Fruit fly (Drosophila melanogaster): ENCODE data around the gene CG12395.
A peak's percentile ranks its signal among the peaks of the same experiment; 100 is the strongest.

Gene CG12395

DNA sequence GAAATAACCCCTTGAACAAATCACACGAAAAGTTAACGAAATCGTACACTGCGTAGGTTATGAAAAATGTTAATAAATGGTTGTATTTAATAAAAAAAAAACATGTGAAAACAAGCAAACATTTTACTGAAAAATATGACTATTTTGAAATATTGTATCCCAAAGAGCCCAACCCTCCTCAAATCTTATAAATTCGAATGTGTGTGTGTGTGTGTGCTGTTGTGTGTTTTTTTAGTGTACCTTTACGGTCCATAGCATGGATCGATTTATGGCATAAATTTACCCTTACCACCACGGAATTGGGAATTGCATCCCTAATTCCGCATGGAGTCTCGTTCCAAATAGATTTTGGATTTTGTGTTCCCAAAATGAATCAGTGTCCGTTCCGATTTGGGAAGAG is 40.8 kb upstream of the CG12395 start (continued):
- TF ChIP-seq prd (optimal IDR thresholded peaks at IDR 0.05) (no peak), prd (GFP tag; IDR thresholded peaks at IDR 0.05) (peak; percentile 74), CHES-1-like (GFP tag; optimal IDR thresholded peaks at IDR 0.05) (no peak), CG3995 (GFP tag; optimal IDR thresholded peaks at IDR 0.05) (no peak), CG1529 (GFP tag; optimal IDR thresholded peaks at IDR 0.05) (no peak), Ravus (GFP tag; IDR thresholded peaks at IDR 0.05) (no peak), ssp (GFP tag; IDR thresholded peaks at IDR 0.05) (peak; percentile 34; the same call in 1 of the 2 replicates), chinmo (GFP tag; IDR thresholded peaks at IDR 0.05; ENCODE audit: partially characterized antibody) (no peak), hbn (GFP tag; IDR thresholded peaks at IDR 0.05; ENCODE audit: partially characterized antibody) (no peak), CG8281 (tag; optimal IDR thresholded peaks at IDR 0.05) (no peak), HLH4C (GFP tag; IDR thresholded peaks at IDR 0.05; ENCODE audit: partially characterized antibody) (no peak), CG2202 (tag; optimal IDR thresholded peaks at IDR 0.05) (peak; percentile 21), esg (GFP tag; conservative IDR thresholded peaks at IDR 0.05) (peak; percentile 28; the same call in 1 of the 2 replicates), jigr1 (GFP tag; IDR thresholded peaks at IDR 0.05) (no peak), onecut (GFP tag; IDR thresholded peaks at IDR 0.05) (peak; percentile 79), CG10209 (GFP tag; optimal IDR thresholded peaks at IDR 0.05) (no peak), otp (GFP tag; IDR thresholded peaks at IDR 0.05) (peak; percentile 50; the same call in 1 of the 3 replicates), CG32532 (GFP tag; IDR thresholded peaks at IDR 0.05) (peak; percentile 59; the same call in 1 of the 2 replicates), CG3726 (GFP tag; IDR thresholded peaks at IDR 0.05) (0 out of 3 replicates have a peak, but pooled peaks have one; percentile 39), crc (GFP tag; optimal IDR thresholded peaks at IDR 0.05) (no peak), lbe (GFP tag; optimal IDR thresholded peaks at IDR 0.05) (no peak), CG9609 (GFP tag; optimal IDR thresholded peaks at IDR 0.05) (peak; percentile 22), hkb (optimal IDR thresholded peaks at IDR 0.05) (no peak), hkb (GFP tag; IDR thresholded peaks at IDR 0.05) (peak; percentile 57), Deaf1 (tag; optimal IDR thresholded peaks at IDR 0.05) (no peak), mam (GFP tag; optimal IDR thresholded peaks at IDR 0.05) (peak; percentile 52), CG31388 (GFP tag; optimal IDR thresholded peaks at IDR 0.05) (no peak), gsb (GFP tag; IDR thresholded peaks at IDR 0.05) (no peak), CG12391 (tag; optimal IDR thresholded peaks at IDR 0.05) (peak; percentile 14), CG12155 (GFP tag; optimal IDR thresholded peaks at IDR 0.05) (peak; percentile 4), tap (tag; optimal IDR thresholded peaks at IDR 0.05) (no peak), vvl (GFP tag; IDR thresholded peaks at IDR 0.05) (peak; percentile 77), CG15514 (GFP tag; optimal IDR thresholded peaks at IDR 0.05) (peak; percentile 12), slbo (GFP tag; IDR thresholded peaks at IDR 0.05) (peak; percentile 65), B-H2 (GFP tag; optimal IDR thresholded peaks at IDR 0.05) (no peak), sob (GFP tag; IDR thresholded peaks at IDR 0.05) (0 out of 2 replicates have a peak, but pooled peaks have one; percentile 8), maf-S (GFP tag; optimal IDR thresholded peaks at IDR 0.05) (no peak), CG10431 (GFP tag; optimal IDR thresholded peaks at IDR 0.05) (no peak), CG12744 (GFP tag; optimal IDR thresholded peaks at IDR 0.05) (no peak), CG17829 (tag; optimal IDR thresholded peaks at IDR 0.05) (no peak), zf30C (GFP tag; optimal IDR thresholded peaks at IDR 0.05) (peak; percentile 22), Blimp-1 (GFP tag; optimal IDR thresholded peaks at IDR 0.05) (peak; percentile 41), Lpt (GFP tag; optimal IDR thresholded peaks at IDR 0.05) (no peak), pum (GFP tag; optimal IDR thresholded peaks at IDR 0.05) (peak; percentile 34), lola (GFP tag; optimal IDR thresholded peaks at IDR 0.05) (no peak), CG10462 (GFP tag; optimal IDR thresholded peaks at IDR 0.05) (peak; percentile 12), CG17802 (tag; optimal IDR thresholded peaks at IDR 0.05) (no peak), Rfx (GFP tag; IDR thresholded peaks at IDR 0.05) (peak; percentile 63), CG2875 (GFP tag; optimal IDR thresholded peaks at IDR 0.05) (peak; percentile 24), hth (optimal IDR thresholded peaks at IDR 0.05) (no peak), H15 (GFP tag; IDR thresholded peaks at IDR 0.05) (peak; percentile 59; the same call in 1 of the 3 replicates), Aef1 (GFP tag; IDR thresholded peaks at IDR 0.05) (peak; percentile 22; the same call in 1 of the 3 replicates)
